Worm (Caenorhabditis elegans) whole organism, L1 larva: ENCODE data around the gene col-20.

Experiments
- C16A3.4 ChIP-seq: fragments of 150-350 bp; optimal IDR thresholded peaks from 2 replicates; lab custom pipeline; 2014; ENCODE audit warnings: missing biosample characterization, missing genetic modification characterization
- F16B12.6 ChIP-seq: fragments of 150-350 bp; optimal IDR thresholded peaks from 2 replicates; lab custom pipeline; 2014; ENCODE audit warnings: missing biosample characterization, missing genetic modification characterization
- aly-2 ChIP-seq: fragments of 150-350 bp; optimal IDR thresholded peaks from 2 replicates; lab custom pipeline; 2014; ENCODE audit warnings: missing biosample characterization, missing genetic modification characterization
- ama-1 ChIP-seq: fragments of 150-350 bp; optimal IDR thresholded peaks from 2 replicates; lab custom pipeline; 2014
- blmp-1 ChIP-seq: fragments of 150-350 bp; optimal IDR thresholded peaks from 2 replicates; lab custom pipeline; 2014; ENCODE audit warnings: missing biosample characterization, missing genetic modification characterization
- ceh-90 ChIP-seq: sonication (generic microtip); optimal IDR thresholded peaks from 2 replicates; lab custom pipeline; 2016; ENCODE audit warnings: missing genetic modification characterization, missing compliant biosample characterization
- ces-1 ChIP-seq: fragments of 150-350 bp; optimal IDR thresholded peaks from 2 replicates; lab custom pipeline; 2014; ENCODE audit warnings: missing biosample characterization, missing genetic modification reagents, missing genetic modification characterization
- dpl-1 ChIP-seq, 3 experiments: fragments of 150-350 bp in 2 of 3; sonication (generic microtip) in 1 of 3; optimal IDR thresholded peaks; 2 replicates each; lab custom pipeline; 2014 to 2017; ENCODE audit warnings: missing biosample characterization in 3 of 3, missing genetic modification characterization in 3 of 3, missing genetic modification reagents in 3 of 3
- dsc-1 ChIP-seq: sonication (generic microtip); optimal IDR thresholded peaks from 2 replicates; lab custom pipeline; 2016; ENCODE audit warnings: mild to moderate bottlenecking, missing genetic modification characterization, missing compliant biosample characterization
- efl-1 ChIP-seq, 4 experiments: fragments of 150-350 bp; optimal IDR thresholded peaks in 3 of 4; peaks in 1 of 4; 1 replicate in 1 of 4; 2 replicates in 3 of 4; lab custom pipeline; 2014; ENCODE audit warnings: missing biosample characterization in 2 of 4, missing genetic modification characterization in 2 of 4, missing genetic modification reagents in 2 of 4
- egl-27 ChIP-seq, 2 experiments: fragments of 150-350 bp in 1 of 2; sonication (generic microtip); optimal IDR thresholded peaks; 3 replicates each; lab custom pipeline; 2017 to 2018; ENCODE audit warnings: missing biosample characterization in 2 of 2, missing genetic modification characterization in 2 of 2, missing genetic modification reagents in 2 of 2
- elt-2 ChIP-seq: sonication (generic microtip); optimal IDR thresholded peaks from 2 replicates; lab custom pipeline; 2016; ENCODE audit warnings: missing genetic modification characterization, mild to moderate bottlenecking, inconsistent platforms, missing compliant biosample characterization, missing genetic modification reagents
- elt-3 ChIP-seq, 6 experiments: fragments of 150-350 bp in 1 of 6; sonication (generic microtip); optimal IDR thresholded peaks; 2 replicates each; lab custom pipeline; 2017 to 2018; ENCODE audit warnings: missing biosample characterization in 6 of 6, missing genetic modification characterization in 6 of 6, inconsistent platforms in 1 of 6
- fkh-10 ChIP-seq: sonication (generic microtip); optimal IDR thresholded peaks from 2 replicates; lab custom pipeline; 2017; ENCODE audit warnings: missing biosample characterization, missing genetic modification reagents, missing genetic modification characterization
- fkh-8 ChIP-seq: sonication (generic microtip); optimal IDR thresholded peaks from 2 replicates; lab custom pipeline; 2016; ENCODE audit warnings: mild to moderate bottlenecking, missing genetic modification characterization, missing compliant biosample characterization
- fos-1 ChIP-seq: fragments of 150-350 bp; optimal IDR thresholded peaks from 2 replicates; lab custom pipeline; 2014; ENCODE audit warnings: missing biosample characterization, missing genetic modification characterization
- grh-1 ChIP-seq: fragments of 200-800 bp; sonication (Bioruptor generic); IDR thresholded peaks from 2 replicates; pipeline ENCODE4 v1.3.6; 2022; ENCODE audit warnings: missing genetic modification reagents, missing genetic modification characterization, missing compliant biosample characterization
- hlh-4 ChIP-seq: sonication (generic microtip); optimal IDR thresholded peaks from 2 replicates; lab custom pipeline; 2016; ENCODE audit warnings: mild to moderate bottlenecking, missing genetic modification characterization, missing compliant biosample characterization
- hpl-2 ChIP-seq: fragments of 150-350 bp; optimal IDR thresholded peaks from 2 replicates; lab custom pipeline; 2014; ENCODE audit warnings: missing biosample characterization, missing genetic modification reagents, missing genetic modification characterization
- jun-1 ChIP-seq: fragments of 150-350 bp; optimal IDR thresholded peaks from 2 replicates; lab custom pipeline; 2014; ENCODE audit warnings: missing biosample characterization, missing genetic modification reagents, missing genetic modification characterization
- lin-13 ChIP-seq: fragments of 150-350 bp; optimal IDR thresholded peaks from 2 replicates; lab custom pipeline; 2014; ENCODE audit warnings: missing biosample characterization, missing genetic modification reagents, missing genetic modification characterization
- lin-14 ChIP-seq: fragments of 200-800 bp; sonication (Bioruptor generic); optimal IDR thresholded peaks from 2 replicates; lab custom pipeline; 2018; ENCODE audit warnings: mild to moderate bottlenecking, missing genetic modification characterization, moderate library complexity, missing compliant biosample characterization
- lin-35 ChIP-seq, 2 experiments: fragments of 150-350 bp; optimal IDR thresholded peaks; 2 replicates each; lab custom pipeline; 2014; ENCODE audit warnings: missing biosample characterization in 2 of 2, missing genetic modification characterization in 2 of 2, missing genetic modification reagents in 2 of 2
- lir-3 ChIP-seq: sonication (generic microtip); optimal IDR thresholded peaks from 2 replicates; lab custom pipeline; 2016; ENCODE audit warnings: mild to moderate bottlenecking, missing genetic modification characterization, moderate library complexity, missing compliant biosample characterization; ENCODE audit not compliant: poor library complexity
- lsy-2 ChIP-seq, 2 experiments: fragments of 150-350 bp; optimal IDR thresholded peaks; 2 replicates each; lab custom pipeline; 2014; ENCODE audit warnings: missing biosample characterization in 2 of 2, missing genetic modification characterization in 2 of 2
- mep-1 ChIP-seq: fragments of 150-350 bp; optimal IDR thresholded peaks from 2 replicates; lab custom pipeline; 2014; ENCODE audit warnings: missing biosample characterization, missing genetic modification characterization
- nhr-11 ChIP-seq: fragments of 150-350 bp; optimal IDR thresholded peaks from 2 replicates; lab custom pipeline; 2014; ENCODE audit warnings: missing biosample characterization, missing genetic modification characterization
- nhr-19 ChIP-seq: fragments of 200-800 bp; sonication (Bioruptor generic); conservative IDR thresholded peaks from 2 replicates; pipeline ENCODE4 v1.3.6; 2022; ENCODE audit warnings: missing genetic modification characterization, missing compliant biosample characterization
- nhr-20 ChIP-seq: sonication (generic microtip); optimal IDR thresholded peaks from 2 replicates; lab custom pipeline; 2016; ENCODE audit warnings: mild to moderate bottlenecking, missing genetic modification characterization, missing compliant biosample characterization
- nhr-28 ChIP-seq: fragments of 150-350 bp; optimal IDR thresholded peaks from 2 replicates; lab custom pipeline; 2014; ENCODE audit warnings: missing biosample characterization, missing genetic modification characterization
- nhr-47 ChIP-seq: sonication (generic microtip); optimal IDR thresholded peaks from 2 replicates; lab custom pipeline; 2016; ENCODE audit warnings: mild to moderate bottlenecking, missing genetic modification characterization, moderate library complexity, missing compliant biosample characterization
- nhr-71 ChIP-seq: sonication (generic microtip); optimal IDR thresholded peaks from 2 replicates; lab custom pipeline; 2016; ENCODE audit warnings: mild to moderate bottlenecking, missing genetic modification characterization, moderate library complexity, missing compliant biosample characterization
- nhr-76 ChIP-seq: sonication (generic microtip); optimal IDR thresholded peaks from 2 replicates; lab custom pipeline; 2017; ENCODE audit warnings: missing biosample characterization, missing genetic modification characterization
- nhr-77 ChIP-seq: fragments of 150-350 bp; optimal IDR thresholded peaks from 2 replicates; lab custom pipeline; 2014; ENCODE audit warnings: missing biosample characterization, missing genetic modification characterization
- nhr-85 ChIP-seq: sonication (generic microtip); peaks from one replicate; lab custom pipeline; 2016; ENCODE audit warnings: missing genetic modification characterization, inconsistent platforms, missing compliant biosample characterization
- pag-3 ChIP-seq: sonication (generic microtip); optimal IDR thresholded peaks from 2 replicates; lab custom pipeline; 2017; ENCODE audit warnings: missing genetic modification characterization, mild to moderate bottlenecking, missing compliant biosample characterization, antibody characterized with exemption, borderline replicate concordance; ENCODE audit not compliant: insufficient read depth
- pax-3 ChIP-seq: fragments of 200-800 bp; sonication (Bioruptor generic); optimal IDR thresholded peaks from 2 replicates; lab custom pipeline; 2018; ENCODE audit warnings: mild to moderate bottlenecking, missing genetic modification characterization, moderate library complexity, missing compliant biosample characterization
- rnt-1 ChIP-seq: sonication (generic microtip); optimal IDR thresholded peaks from 2 replicates; lab custom pipeline; 2016; ENCODE audit warnings: mild to moderate bottlenecking, missing genetic modification characterization, moderate library complexity, missing compliant biosample characterization
- skn-1 ChIP-seq: fragments of 150-350 bp; optimal IDR thresholded peaks from 2 replicates; lab custom pipeline; 2014; ENCODE audit warnings: missing biosample characterization, missing genetic modification characterization
- sptf-1 ChIP-seq: fragments of 150-350 bp; optimal IDR thresholded peaks from 2 replicates; lab custom pipeline; 2014; ENCODE audit warnings: missing biosample characterization, missing genetic modification characterization
- sup-37 ChIP-seq: fragments of 200-800 bp; sonication (Bioruptor generic); optimal IDR thresholded peaks from 2 replicates; lab custom pipeline; 2018; ENCODE audit warnings: mild to moderate bottlenecking, missing genetic modification characterization, missing compliant biosample characterization
- swsn-7 ChIP-seq: sonication (generic microtip); optimal IDR thresholded peaks from 2 replicates; lab custom pipeline; 2016; ENCODE audit warnings: missing genetic modification characterization, missing compliant biosample characterization
- tbx-2 ChIP-seq: sonication (generic microtip); optimal IDR thresholded peaks from 2 replicates; lab custom pipeline; 2016; ENCODE audit warnings: missing genetic modification characterization, missing compliant biosample characterization
- unc-30 ChIP-seq: sonication (generic microtip); optimal IDR thresholded peaks from 2 replicates; lab custom pipeline; 2017; ENCODE audit warnings: missing biosample characterization, missing genetic modification characterization
- xbp-1 ChIP-seq: sonication (generic microtip); optimal IDR thresholded peaks from 2 replicates; lab custom pipeline; 2016; ENCODE audit warnings: missing genetic modification characterization, missing compliant biosample characterization

col-20 gene

DNA sequence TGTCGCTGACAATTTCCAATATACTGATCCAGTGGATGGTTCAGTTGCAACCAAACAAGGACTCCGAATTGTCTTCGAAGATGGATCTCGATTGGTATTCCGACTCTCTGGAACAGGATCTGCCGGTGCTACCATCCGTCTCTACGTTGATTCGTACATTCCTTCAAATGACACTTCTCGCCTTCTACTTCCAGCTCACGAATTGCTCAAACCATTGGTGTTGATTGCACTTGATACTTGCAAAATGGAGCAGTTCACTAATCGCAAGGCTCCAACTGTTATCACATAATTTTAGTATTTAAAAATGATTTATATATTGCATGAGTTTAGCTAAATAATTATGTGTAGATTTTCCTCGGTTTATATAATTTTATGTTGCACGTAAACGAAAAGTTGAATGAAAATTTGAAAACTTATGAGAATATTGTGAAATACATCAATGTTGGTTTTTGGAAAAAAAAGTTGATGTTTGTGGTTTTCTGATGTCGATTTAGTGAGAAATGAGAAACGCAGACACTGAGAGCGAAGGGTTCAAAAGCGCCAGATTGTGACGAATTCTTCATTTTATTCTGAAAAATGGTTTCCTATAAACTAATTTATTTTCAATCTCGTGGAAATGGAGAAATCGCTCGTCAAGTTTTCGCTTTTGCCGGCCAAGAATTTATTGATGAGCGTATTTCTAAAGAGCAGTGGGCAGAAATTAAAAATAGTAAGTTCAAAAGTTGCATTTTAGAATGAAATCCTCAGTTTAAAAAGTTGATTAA lies 20.6 kb upstream of the col-20 start, which contains the start of gene gst-9 (continued):
- TF ChIP-seq efl-1 (optimal IDR thresholded peaks at IDR 0.05; lab: Kevin White, UChicago): peak; percentile 0 to 7
- peak in 1 of 2 experiments; percentile 55 for TF ChIP-seq efl-1 (GFP tag; optimal IDR thresholded peaks at IDR 0.05 in 1 of 2; lab: Kevin White, UChicago)
- no peak for TF ChIP-seq nhr-11 (tag; lab: Kevin White, UChicago)
- peak; percentile 47 for TF ChIP-seq nhr-20
- TF ChIP-seq grh-1 (GFP tag; lab: Robert Waterston, UW): no peak
- no peak for TF ChIP-seq lir-3
- peak; percentile 77 for TF ChIP-seq ama-1 (lab: Kevin White, UChicago)
- no peak for TF ChIP-seq jun-1
- no peak for TF ChIP-seq tbx-2
- TF ChIP-seq elt-3 (tag; optimal IDR thresholded peaks at IDR 0.05; lab: Kevin White, UChicago): peak in 1 of 6 experiments; percentile 34
- peak; percentile 66 for TF ChIP-seq nhr-71 (tag; lab: Kevin White, UChicago)
- TF ChIP-seq nhr-47 (tag; lab: Kevin White, UChicago): peak; percentile 16
- TF ChIP-seq pax-3 (tag; lab: Kevin White, UChicago): no peak
- TF ChIP-seq pag-3 (tag; lab: Kevin White, UChicago): no peak
- TF ChIP-seq fos-1 (tag; lab: Kevin White, UChicago): no peak
- no peak for TF ChIP-seq fkh-10 (GFP tag; lab: Kevin White, UChicago)
- TF ChIP-seq swsn-7: peak; percentile 7
- peak; percentile 38 for TF ChIP-seq mep-1 (tag; lab: Kevin White, UChicago)
- TF ChIP-seq fkh-8 (tag; lab: Kevin White, UChicago): peak; percentile 26
- TF ChIP-seq skn-1: peak; percentile 37
- TF ChIP-seq aly-2 (tag; lab: Kevin White, UChicago): peak; percentile 80
- no peak for TF ChIP-seq F16B12.6 (tag; lab: Kevin White, UChicago)
- no peak for TF ChIP-seq ces-1 (GFP tag; lab: Kevin White, UChicago)
- TF ChIP-seq nhr-28 (tag; lab: Kevin White, UChicago): no peak

DNA sequence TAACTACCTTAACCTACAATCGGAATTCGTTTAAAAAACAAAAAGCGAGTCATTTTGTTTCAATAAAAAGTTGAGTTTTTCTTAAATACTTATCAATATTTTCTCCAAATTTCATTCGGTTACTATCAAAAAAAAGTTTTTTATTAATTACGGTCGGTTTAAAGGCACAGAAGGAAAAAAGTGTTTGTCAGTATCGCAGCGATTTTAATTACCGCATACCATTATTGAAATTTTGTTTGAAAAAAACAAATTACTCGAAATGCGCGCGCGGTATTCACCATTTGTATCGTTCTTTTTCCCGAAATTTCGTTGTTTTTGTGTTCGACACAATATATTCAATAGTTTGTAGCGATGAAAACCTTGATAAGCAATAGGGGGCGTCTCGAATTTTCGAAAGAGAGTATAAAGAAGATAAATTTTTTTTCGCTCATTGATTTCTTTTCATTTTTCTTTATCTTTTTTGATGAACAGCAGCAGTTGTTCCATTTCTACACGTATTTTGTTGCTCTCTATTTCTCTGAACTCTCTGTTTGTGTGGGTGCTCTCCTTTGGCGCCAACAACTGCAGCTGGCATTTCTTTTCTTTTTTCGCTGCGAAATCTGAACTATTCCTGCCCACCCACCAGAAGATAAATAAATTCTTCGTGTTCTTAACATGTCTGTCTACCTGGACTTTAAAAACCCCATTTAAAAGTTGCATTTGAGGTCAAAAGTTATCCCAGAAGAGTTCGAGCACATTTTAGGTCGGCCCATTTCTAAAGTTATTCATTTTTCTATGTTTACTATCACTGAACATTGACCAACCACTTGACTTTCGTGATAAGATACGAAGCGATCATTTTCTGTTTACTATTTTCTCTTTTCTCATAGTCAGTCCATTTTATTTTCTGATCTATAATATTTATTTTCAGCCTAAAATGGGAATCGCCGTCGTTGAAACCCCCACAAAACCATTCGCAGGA lies 18.2 kb upstream of the col-20 start, which contains the start of gene pgm-1:
pgm-1 (plus strand) TSS at position 911 of the 961 bp plus-strand sequence.
- TF ChIP-seq nhr-11 (tag; lab: Kevin White, UChicago) (no peak), sptf-1 (tag; lab: Kevin White, UChicago) (no peak), nhr-19 (peak; percentile 26; the same call in 1 of the 2 replicates), sup-37 (no peak), fkh-8 (tag; lab: Kevin White, UChicago) (no peak), lsy-2 (tag; optimal IDR thresholded peaks at IDR 0.05; lab: Kevin White, UChicago) (peak; percentile 7 to 51), C16A3.4 (peak; percentile 7), pag-3 (tag; lab: Kevin White, UChicago) (peak; percentile 41), lin-13 (GFP tag; lab: Kevin White, UChicago) (no peak), rnt-1 (peak; percentile 58), elt-3 (tag; optimal IDR thresholded peaks at IDR 0.05; lab: Kevin White, UChicago) (peak in 1 of 6 experiments; percentile 46), dpl-1 (GFP tag; optimal IDR thresholded peaks at IDR 0.05; lab: Kevin White, UChicago) (peak in 2 of 3 experiments; percentile 16 to 38), ceh-90 (tag; lab: Kevin White, UChicago) (no peak), skn-1 (no peak), nhr-76 (no peak), blmp-1 (tag; lab: Kevin White, UChicago) (peak; percentile 25), egl-27 (tag; optimal IDR thresholded peaks at IDR 0.05; lab: Kevin White, UChicago) (no peak), efl-1 (optimal IDR thresholded peaks at IDR 0.05; lab: Kevin White, UChicago) (peak; percentile 26 to 35), efl-1 (GFP tag; optimal IDR thresholded peaks at IDR 0.05 in 1 of 2; lab: Kevin White, UChicago) (no peak), hlh-4 (tag; lab: Kevin White, UChicago) (no peak), fos-1 (tag; lab: Kevin White, UChicago) (no peak), nhr-85 (tag; lab: Kevin White, UChicago) (peak; percentile 6), lir-3 (no peak), hpl-2 (no peak), dsc-1 (no peak), elt-2 (tag; lab: Kevin White, UChicago) (peak; percentile 45), nhr-77 (tag; lab: Kevin White, UChicago) (no peak), xbp-1 (no peak), lin-14 (GFP tag; lab: Kevin White, UChicago) (peak; percentile 90), lin-35 (GFP tag; optimal IDR thresholded peaks at IDR 0.05; lab: Kevin White, UChicago) (peak in 1 of 2 experiments; percentile 35), nhr-20 (peak; percentile 42), grh-1 (GFP tag; lab: Robert Waterston, UW) (no peak), unc-30 (tag; lab: Kevin White, UChicago) (no peak), swsn-7 (peak; percentile 7)
